Worm (Caenorhabditis elegans) whole organism, midembryonic: ENCODE data around the gene paqr-1.

Experiments
- flt-1 ChIP-seq: fragments of 200-800 bp; sonication (Bioruptor generic); IDR thresholded peaks from 2 replicates; pipeline ENCODE4 v1.3.6; 2022; ENCODE audit warnings: missing genetic modification characterization, missing compliant biosample characterization
- klf-2 ChIP-seq: fragments of 200-800 bp; sonication (Bioruptor generic); conservative IDR thresholded peaks from 2 replicates; pipeline ENCODE4 v1.3.6; 2022; ENCODE audit warnings: missing genetic modification reagents, missing genetic modification characterization, missing compliant biosample characterization
- ztf-23 ChIP-seq: fragments of 200-800 bp; sonication (Bioruptor generic); IDR thresholded peaks from 2 replicates; pipeline ENCODE4 v1.3.6; 2022; ENCODE audit warnings: missing genetic modification reagents, missing genetic modification characterization, missing compliant biosample characterization

DNA sequence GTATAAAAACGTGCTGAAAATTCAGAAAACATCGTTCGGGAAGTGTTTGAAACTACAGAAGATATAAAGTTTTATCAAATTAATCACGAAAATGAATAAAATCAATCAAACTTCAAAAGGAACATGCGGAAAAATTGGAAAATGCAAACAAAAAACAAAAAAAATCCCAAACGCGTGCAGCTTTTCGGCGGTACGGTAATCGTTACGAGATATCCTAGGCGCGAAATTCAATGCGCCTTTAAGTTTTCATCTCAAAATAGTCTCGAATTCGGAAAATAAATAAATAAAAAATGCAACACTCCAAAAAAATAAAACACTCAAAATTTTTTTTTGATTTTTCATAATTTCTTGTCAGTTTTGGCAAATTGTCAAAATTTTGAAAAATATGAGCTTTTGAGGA, 25.4 kb downstream of the paqr-1 start:
- no peak for TF ChIP-seq flt-1 (GFP tag; lab: Robert Waterston, UW)
- no peak for TF ChIP-seq ztf-23 (GFP tag; lab: Robert Waterston, UW)
- TF ChIP-seq klf-2: no peak
